Fruit fly (Drosophila melanogaster) whole organism, embryonic: ENCODE measurements around the gene Neu2.

Source experiments
- CG11247 ChIP-seq: fragments of 200-800 bp; sonication (Bioruptor generic); IDR thresholded peaks from 2 replicates; pipeline ENCODE4 v1.3.6; 2022; ENCODE audit warnings: missing biosample characterization, missing genetic modification characterization
- CG12104 ChIP-seq: fragments of 200-800 bp; sonication (Bioruptor generic); optimal IDR thresholded peaks from 3 replicates; lab custom pipeline; 2016; ENCODE audit warnings: missing biosample characterization, missing genetic modification characterization
- CG15514 ChIP-seq: fragments of 200-800 bp; sonication (Bioruptor generic); optimal IDR thresholded peaks from 3 replicates; lab custom pipeline; 2017; ENCODE audit warnings: missing biosample characterization, missing genetic modification characterization, mild to moderate bottlenecking, moderate library complexity, missing genetic modification reagents
- CG1832 ChIP-seq: fragments of 200-800 bp; sonication (Bioruptor generic); optimal IDR thresholded peaks from 2 replicates; lab custom pipeline; 2017; ENCODE audit warnings: missing biosample characterization, mild to moderate bottlenecking, missing genetic modification characterization, inconsistent platforms
- CG30020 ChIP-seq: fragments of 200-800 bp; optimal IDR thresholded peaks from 2 replicates; lab custom pipeline; 2019; ENCODE audit warnings: missing biosample characterization, mild to moderate bottlenecking, missing genetic modification characterization, moderate library complexity
- CG9727 ChIP-seq: fragments of 200-800 bp; sonication (Bioruptor generic); optimal IDR thresholded peaks from 3 replicates; lab custom pipeline; 2017; ENCODE audit warnings: missing biosample characterization, mild to moderate bottlenecking, missing genetic modification characterization
- CG9876 ChIP-seq: fragments of 200-800 bp; sonication (Bioruptor generic); optimal IDR thresholded peaks from 2 replicates; lab custom pipeline; 2016; ENCODE audit warnings: missing biosample characterization, missing genetic modification characterization
- phol ChIP-seq: fragments of 200-800 bp; sonication (Bioruptor generic); optimal IDR thresholded peaks from 3 replicates; lab custom pipeline; 2018; ENCODE audit warnings: missing biosample characterization, mild to moderate bottlenecking, missing genetic modification characterization, moderate library complexity

DNA sequence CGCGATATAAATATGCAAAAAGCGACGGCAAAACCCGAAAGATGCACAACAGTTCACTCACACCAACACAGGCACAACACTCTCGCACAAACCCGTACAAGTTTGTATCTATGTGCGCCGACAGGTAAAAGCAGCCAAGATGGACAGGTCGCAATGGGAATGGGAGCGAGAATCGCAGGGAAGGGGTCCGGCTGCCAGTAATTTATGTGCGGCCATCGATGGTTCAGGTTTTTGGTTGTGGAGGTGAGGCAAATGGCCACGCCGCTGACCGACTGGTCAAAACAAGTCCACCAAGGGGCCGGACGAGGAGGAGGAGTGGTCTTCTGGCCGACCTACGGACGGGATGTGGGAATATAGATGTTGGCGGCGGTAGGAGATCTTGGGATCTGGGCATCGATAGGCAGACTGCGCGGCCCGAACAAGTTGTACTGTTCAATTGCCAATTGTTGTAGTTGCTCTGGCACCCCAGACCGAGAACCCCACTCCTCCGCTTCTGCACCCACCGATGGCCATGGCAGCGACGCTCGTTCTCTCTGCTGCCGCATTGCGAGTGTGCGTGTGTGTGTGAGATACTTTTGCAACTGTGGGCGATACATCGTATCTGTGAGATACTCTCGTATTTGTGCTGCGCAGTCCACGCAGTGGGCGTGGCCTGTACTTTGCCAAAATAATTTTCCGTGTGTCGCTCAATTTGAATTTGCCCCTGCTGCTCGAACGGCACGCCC lies 30.1 kb downstream of the Neu2 start:
- TF ChIP-seq CG12104 (GFP tag; lab: Kevin White, UChicago) (no peak), CG11247 (GFP tag; lab: Robert Waterston, UW) (no peak), CG15514 (GFP tag; lab: Kevin White, UChicago) (no peak), CG1832 (no peak), CG9727 (GFP tag; lab: Kevin White, UChicago) (no peak), CG9876 (GFP tag; lab: Kevin White, UChicago) (no peak), phol (no peak), CG30020 (tag; lab: Kevin White, UChicago) (no peak)
